Fruit fly (Drosophila melanogaster) S2 (cell line): ENCODE results near the gene NT1.

Experiments used
- CG8478 ChIP-seq: fragments of >200 bp; optimal IDR thresholded peaks from 2 replicates; lab custom pipeline; 2018
- CTCF ChIP-seq, 2 experiments: fragments of >200 bp; optimal IDR thresholded peaks; 2 replicates each; lab custom pipeline; 2018

dm6 chr3L:4482509-4482908, 25.7 kb downstream of the NT1 start, which contains the start of gene CG11350:
- TF ChIP-seq CTCF (optimal IDR thresholded peaks at IDR 0.05; lab: Kevin White, UChicago) (no peak), CG8478 (lab: Kevin White, UChicago) (no peak)
